Fruit fly (Drosophila melanogaster) whole organism, embryonic: ENCODE measurements around the gene bib.

Source experiments
- Aef1 ChIP-seq: fragments of 200-800 bp; sonication (Bioruptor generic); IDR thresholded peaks from 3 replicates; pipeline ENCODE4 v1.3.6; 2022; ENCODE audit warnings: missing biosample characterization, missing genetic modification characterization
- Atf6 ChIP-seq: fragments of 200-800 bp; sonication (Bioruptor generic); IDR thresholded peaks from 2 replicates; pipeline ENCODE4 v1.3.6; 2022; ENCODE audit warnings: missing biosample characterization, missing genetic modification characterization
- BEAF-32 ChIP-seq: fragments of 200-800 bp; sonication (Bioruptor generic); optimal IDR thresholded peaks from 3 replicates; lab custom pipeline; 2017; ENCODE audit warnings: missing biosample characterization, missing genetic modification characterization, mild to moderate bottlenecking, moderate library complexity, missing genetic modification reagents
- CG10147 ChIP-seq: fragments of 200-800 bp; sonication (Bioruptor generic); optimal IDR thresholded peaks from 2 replicates; lab custom pipeline; 2019; ENCODE audit warnings: missing biosample characterization, mild to moderate bottlenecking, missing genetic modification characterization, moderate library complexity
- CG11247 ChIP-seq: fragments of 200-800 bp; sonication (Bioruptor generic); IDR thresholded peaks from 2 replicates; pipeline ENCODE4 v1.3.6; 2022; ENCODE audit warnings: missing biosample characterization, missing genetic modification characterization
- CG11696 ChIP-seq: fragments of 200-800 bp; sonication (Bioruptor generic); IDR thresholded peaks from 2 replicates; pipeline ENCODE4 v1.3.6; 2022; ENCODE audit warnings: missing biosample characterization, missing genetic modification characterization
- CG1233 ChIP-seq: fragments of 200-800 bp; sonication (Bioruptor generic); optimal IDR thresholded peaks from 4 replicates; lab custom pipeline; 2018; ENCODE audit warnings: missing biosample characterization, mild to moderate bottlenecking, missing genetic modification characterization
- CG13287 ChIP-seq: fragments of 200-800 bp; sonication (Bioruptor generic); IDR thresholded peaks from 2 replicates; pipeline ENCODE4 v1.3.6; 2022; ENCODE audit warnings: missing biosample characterization, missing genetic modification characterization; ENCODE audit not compliant: partially characterized antibody
- CG13894 ChIP-seq: fragments of 200-800 bp; sonication (Bioruptor generic); optimal IDR thresholded peaks from 3 replicates; lab custom pipeline; 2018; ENCODE audit warnings: missing biosample characterization, mild to moderate bottlenecking, missing genetic modification characterization, moderate library complexity
- CG31224 ChIP-seq: fragments of 200-800 bp; sonication (Bioruptor generic); IDR thresholded peaks from 2 replicates; pipeline ENCODE4 v1.3.6; 2022; ENCODE audit warnings: missing biosample characterization, missing genetic modification characterization
- CG32767 ChIP-seq: fragments of 200-800 bp; sonication (Bioruptor generic); IDR thresholded peaks from 2 replicates; pipeline ENCODE4 v1.3.6; 2022; ENCODE audit warnings: missing biosample characterization, missing genetic modification characterization
- CG33557 ChIP-seq: fragments of 200-800 bp; sonication (Bioruptor generic); optimal IDR thresholded peaks from 2 replicates; lab custom pipeline; 2019; ENCODE audit warnings: missing biosample characterization, mild to moderate bottlenecking, missing genetic modification characterization, moderate library complexity
- CG4820 ChIP-seq: fragments of 200-800 bp; sonication (Bioruptor generic); optimal IDR thresholded peaks from 3 replicates; lab custom pipeline; 2016; ENCODE audit warnings: missing biosample characterization, missing genetic modification characterization
- CG5953 ChIP-seq: fragments of 200-800 bp; sonication (Bioruptor generic); IDR thresholded peaks from 2 replicates; pipeline ENCODE4 v1.3.6; 2022; ENCODE audit warnings: missing biosample characterization, missing genetic modification characterization
- CG6175 ChIP-seq: fragments of 200-800 bp; sonication (Bioruptor generic); IDR thresholded peaks from 3 replicates; pipeline ENCODE4 v1.3.6; 2022; ENCODE audit warnings: missing biosample characterization, missing genetic modification characterization
- CG6272 ChIP-seq: fragments of 200-800 bp; sonication (Bioruptor generic); IDR thresholded peaks from 2 replicates; pipeline ENCODE4 v1.3.6; 2022; ENCODE audit warnings: missing biosample characterization, missing genetic modification characterization
- CG7928 ChIP-seq: fragments of 200-800 bp; sonication (Bioruptor generic); optimal IDR thresholded peaks from 2 replicates; lab custom pipeline; 2017; ENCODE audit warnings: missing biosample characterization, mild to moderate bottlenecking, missing genetic modification characterization
- CoRest ChIP-seq: fragments of 200-800 bp; sonication (Bioruptor generic); optimal IDR thresholded peaks from 3 replicates; lab custom pipeline; 2018; ENCODE audit warnings: missing biosample characterization, mild to moderate bottlenecking, missing genetic modification characterization, moderate library complexity
- Dbx ChIP-seq: fragments of 200-800 bp; sonication (Bioruptor generic); IDR thresholded peaks from 3 replicates; pipeline ENCODE4 v1.3.6; 2022; ENCODE audit warnings: missing biosample characterization, missing genetic modification characterization
- Elba2 ChIP-seq: fragments of 200-800 bp; sonication (Bioruptor generic); optimal IDR thresholded peaks from 3 replicates; lab custom pipeline; 2016; ENCODE audit warnings: missing biosample characterization, missing genetic modification characterization
- HLH4C ChIP-seq: fragments of 200-800 bp; sonication (Bioruptor generic); IDR thresholded peaks from 3 replicates; pipeline ENCODE4 v1.3.6; 2022; ENCODE audit warnings: missing biosample characterization, missing genetic modification characterization; ENCODE audit not compliant: partially characterized antibody
- Meics ChIP-seq: fragments of 200-800 bp; sonication (Bioruptor generic); optimal IDR thresholded peaks from 2 replicates; lab custom pipeline; 2017; ENCODE audit warnings: missing biosample characterization, mild to moderate bottlenecking, missing genetic modification characterization
- Mrtf ChIP-seq: fragments of 200-800 bp; sonication (Bioruptor generic); IDR thresholded peaks from 3 replicates; pipeline ENCODE4 v1.3.6; 2022; ENCODE audit warnings: missing biosample characterization, missing genetic modification characterization
- NC2β ChIP-seq: fragments of 200-800 bp; sonication (Bioruptor generic); optimal IDR thresholded peaks from 2 replicates; lab custom pipeline; 2016; ENCODE audit warnings: missing biosample characterization, missing genetic modification characterization
- Oli ChIP-seq: fragments of 200-800 bp; sonication (Bioruptor generic); optimal IDR thresholded peaks from 2 replicates; lab custom pipeline; 2018; ENCODE audit warnings: missing biosample characterization, mild to moderate bottlenecking, missing genetic modification characterization, moderate library complexity
- Usf ChIP-seq: fragments of 200-800 bp; sonication (Bioruptor generic); optimal IDR thresholded peaks from 2 replicates; lab custom pipeline; 2017; ENCODE audit warnings: missing genotype, missing biosample characterization, missing genetic modification characterization
- Xbp1 ChIP-seq: fragments of 200-800 bp; sonication (Bioruptor generic); optimal IDR thresholded peaks from 3 replicates; lab custom pipeline; 2016; ENCODE audit warnings: missing biosample characterization, mild to moderate bottlenecking, missing genetic modification characterization
- ab ChIP-seq: fragments of 200-800 bp; sonication (Bioruptor generic); optimal IDR thresholded peaks from 2 replicates; lab custom pipeline; 2016; ENCODE audit warnings: missing biosample characterization, missing genetic modification characterization
- ac ChIP-seq: fragments of 200-800 bp; sonication (Bioruptor generic); optimal IDR thresholded peaks from 3 replicates; lab custom pipeline; 2017; ENCODE audit warnings: missing biosample characterization, mild to moderate bottlenecking, missing genetic modification characterization
- ash1 ChIP-seq: fragments of 200-800 bp; sonication (Bioruptor generic); optimal IDR thresholded peaks from 2 replicates; lab custom pipeline; 2018; ENCODE audit warnings: missing biosample characterization, mild to moderate bottlenecking, missing genetic modification characterization
- cas ChIP-seq: fragments of 200-800 bp; sonication (Bioruptor generic); IDR thresholded peaks from 2 replicates; pipeline ENCODE4 v1.3.6; 2022; ENCODE audit warnings: missing biosample characterization, missing genetic modification characterization
- cg ChIP-seq: fragments of 200-800 bp; sonication (Bioruptor generic); optimal IDR thresholded peaks from 3 replicates; lab custom pipeline; 2019; ENCODE audit warnings: missing biosample characterization, mild to moderate bottlenecking, missing genetic modification characterization, moderate library complexity
- chinmo ChIP-seq: fragments of 200-800 bp; sonication (Bioruptor generic); IDR thresholded peaks from 4 replicates; pipeline ENCODE4 v1.3.6; 2022; ENCODE audit warnings: missing biosample characterization, missing genetic modification characterization; ENCODE audit not compliant: partially characterized antibody
- corto ChIP-seq: fragments of 200-800 bp; sonication (Bioruptor generic); optimal IDR thresholded peaks from 2 replicates; lab custom pipeline; 2016; ENCODE audit warnings: missing biosample characterization, mild to moderate bottlenecking, missing genetic modification characterization, moderate library complexity
- crc ChIP-seq: fragments of 200-800 bp; sonication (Bioruptor generic); optimal IDR thresholded peaks from 2 replicates; lab custom pipeline; 2016; ENCODE audit warnings: missing biosample characterization, missing genetic modification characterization
- dati ChIP-seq: fragments of 200-800 bp; sonication (Bioruptor generic); IDR thresholded peaks from 2 replicates; pipeline ENCODE4 v1.3.6; 2022; ENCODE audit warnings: missing biosample characterization, missing genetic modification characterization
- ems ChIP-seq: fragments of 200-800 bp; sonication (Bioruptor generic); optimal IDR thresholded peaks from 3 replicates; lab custom pipeline; 2016; ENCODE audit warnings: missing biosample characterization, missing genetic modification characterization
- gcm2 ChIP-seq: fragments of 200-800 bp; sonication (Bioruptor generic); optimal IDR thresholded peaks from 2 replicates; lab custom pipeline; 2016; ENCODE audit warnings: missing biosample characterization, missing genetic modification characterization
- jigr1 ChIP-seq: fragments of 200-800 bp; sonication (Bioruptor generic); IDR thresholded peaks from 3 replicates; pipeline ENCODE4 v1.3.6; 2022; ENCODE audit warnings: missing biosample characterization, missing genetic modification characterization
- jumu ChIP-seq: fragments of 200-800 bp; sonication (Bioruptor generic); optimal IDR thresholded peaks from 3 replicates; lab custom pipeline; 2016; ENCODE audit warnings: missing biosample characterization, missing genetic modification characterization
- kni ChIP-seq: fragments of 200-800 bp; sonication (Bioruptor generic); optimal IDR thresholded peaks from 3 replicates; lab custom pipeline; 2017; ENCODE audit warnings: mild to moderate bottlenecking, missing biosample characterization, missing genetic modification reagents, missing genetic modification characterization
- lbe ChIP-seq: fragments of 200-800 bp; sonication (Bioruptor generic); optimal IDR thresholded peaks from 2 replicates; lab custom pipeline; 2016; ENCODE audit warnings: missing biosample characterization, mild to moderate bottlenecking, missing genetic modification characterization
- onecut ChIP-seq: fragments of 200-800 bp; sonication (Bioruptor generic); IDR thresholded peaks from 2 replicates; pipeline ENCODE4 v1.3.6; 2022; ENCODE audit warnings: missing biosample characterization, missing genetic modification characterization
- p53 ChIP-seq: fragments of 200-800 bp; sonication (Bioruptor generic); optimal IDR thresholded peaks from 2 replicates; lab custom pipeline; 2016; ENCODE audit warnings: missing biosample characterization, missing genetic modification characterization
- rib ChIP-seq: fragments of 200-800 bp; sonication (Bioruptor generic); IDR thresholded peaks from 2 replicates; pipeline ENCODE4 v1.3.6; 2022; ENCODE audit warnings: missing biosample characterization, missing genetic modification characterization
- run ChIP-seq: fragments of 200-800 bp; sonication (Bioruptor generic); optimal IDR thresholded peaks from 3 replicates; lab custom pipeline; 2018; ENCODE audit warnings: missing biosample characterization, mild to moderate bottlenecking, missing genetic modification characterization
- shn ChIP-seq: fragments of 200-800 bp; sonication (Bioruptor generic); optimal IDR thresholded peaks from 3 replicates; lab custom pipeline; 2016; ENCODE audit warnings: missing biosample characterization, missing genetic modification characterization
- so ChIP-seq: fragments of 200-800 bp; sonication (Bioruptor generic); IDR thresholded peaks from 3 replicates; pipeline ENCODE4 v1.3.6; 2022; ENCODE audit warnings: missing biosample characterization, missing genetic modification characterization
- toy ChIP-seq: fragments of 200-800 bp; sonication (Bioruptor generic); IDR thresholded peaks from 2 replicates; pipeline ENCODE4 v1.3.6; 2022; ENCODE audit warnings: missing biosample characterization, missing genetic modification characterization
- ttk ChIP-seq: fragments of 200-800 bp; sonication (Bioruptor generic); IDR thresholded peaks from 2 replicates; pipeline ENCODE4 v2.1.2; 2022; ENCODE audit warnings: missing biosample characterization, missing genetic modification characterization
- unc-4 ChIP-seq: fragments of 200-800 bp; sonication (Bioruptor generic); IDR thresholded peaks from 2 replicates; pipeline ENCODE4 v1.3.6; 2022; ENCODE audit warnings: missing biosample characterization, missing genetic modification characterization; ENCODE audit not compliant: partially characterized antibody
- wdn ChIP-seq: fragments of 200-800 bp; sonication (Bioruptor generic); IDR thresholded peaks from 2 replicates; pipeline ENCODE4 v1.3.6; 2022; ENCODE audit warnings: missing biosample characterization, missing genetic modification characterization

bib gene

DNA sequence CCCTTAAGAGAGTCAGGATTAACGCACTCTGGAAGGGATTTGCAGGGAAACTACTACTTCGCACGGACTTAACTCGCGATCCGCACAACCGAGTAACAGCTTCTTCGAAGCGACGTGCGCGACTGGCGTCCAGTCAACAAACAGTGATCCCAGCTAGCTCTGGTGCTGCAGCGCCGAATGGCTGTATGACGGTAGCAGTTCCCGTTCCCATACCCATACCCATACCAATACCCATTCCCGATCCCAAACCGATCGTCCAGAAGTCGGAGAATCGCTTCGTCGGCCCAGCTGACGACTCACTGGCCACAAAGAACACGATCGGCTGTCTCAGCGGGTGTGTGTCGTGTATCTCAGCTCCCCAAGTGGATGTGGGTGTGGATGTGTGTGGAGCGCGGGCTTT lies 37.2 kb upstream of the bib start, which contains the start of gene CG5853 (continued):
- TF ChIP-seq Elba2 (GFP tag; lab: Kevin White, UChicago) (no peak), toy (no peak), CoRest (no peak), cas (GFP tag; lab: Robert Waterston, UW) (no peak), rib (GFP tag; lab: Robert Waterston, UW) (0 out of 2 replicates have a peak, but pooled peaks have one; percentile 45), CG33557 (GFP tag; lab: Kevin White, UChicago) (no peak), jigr1 (GFP tag; lab: Robert Waterston, UW) (no peak), Mrtf (GFP tag; lab: Robert Waterston, UW) (0 out of 3 replicates have a peak, but pooled peaks have one; percentile 11), lbe (GFP tag; lab: Kevin White, UChicago) (peak; percentile 49), so (GFP tag; lab: Robert Waterston, UW) (peak; percentile 19; the same call in 1 of the 3 replicates), cg (GFP tag; lab: Kevin White, UChicago) (peak; percentile 39), ash1 (peak; percentile 52), gcm2 (no peak), CG11247 (GFP tag; lab: Robert Waterston, UW) (0 out of 2 replicates have a peak, but pooled peaks have one; percentile 40), kni (GFP tag; lab: Kevin White, UChicago) (peak; percentile 67), ab (no peak), Aef1 (GFP tag; lab: Robert Waterston, UW) (no peak), CG5953 (GFP tag; lab: Robert Waterston, UW) (peak; percentile 37; the same call in 1 of the 2 replicates), chinmo (peak; percentile 87; the same call in 3 of the 4 replicates), CG32767 (GFP tag; lab: Robert Waterston, UW) (no peak), CG1233 (GFP tag; lab: Kevin White, UChicago) (no peak), NC2β (no peak), HLH4C (GFP tag; lab: Robert Waterston, UW) (no peak), jumu (no peak), CG6272 (GFP tag; lab: Robert Waterston, UW) (no peak), CG6175 (GFP tag; lab: Robert Waterston, UW) (peak; percentile 53; the same call in 1 of the 3 replicates), onecut (GFP tag; lab: Robert Waterston, UW) (no peak), BEAF-32 (GFP tag; lab: Kevin White, UChicago) (no peak), CG11696 (no peak), ems (no peak), run (tag; lab: Kevin White, UChicago) (no peak), CG13287 (GFP tag; lab: Robert Waterston, UW) (peak; percentile 12; the same call in 1 of the 2 replicates), Atf6 (peak; percentile 28; the same call in 1 of the 2 replicates), Meics (GFP tag; lab: Kevin White, UChicago) (no peak)

DNA sequence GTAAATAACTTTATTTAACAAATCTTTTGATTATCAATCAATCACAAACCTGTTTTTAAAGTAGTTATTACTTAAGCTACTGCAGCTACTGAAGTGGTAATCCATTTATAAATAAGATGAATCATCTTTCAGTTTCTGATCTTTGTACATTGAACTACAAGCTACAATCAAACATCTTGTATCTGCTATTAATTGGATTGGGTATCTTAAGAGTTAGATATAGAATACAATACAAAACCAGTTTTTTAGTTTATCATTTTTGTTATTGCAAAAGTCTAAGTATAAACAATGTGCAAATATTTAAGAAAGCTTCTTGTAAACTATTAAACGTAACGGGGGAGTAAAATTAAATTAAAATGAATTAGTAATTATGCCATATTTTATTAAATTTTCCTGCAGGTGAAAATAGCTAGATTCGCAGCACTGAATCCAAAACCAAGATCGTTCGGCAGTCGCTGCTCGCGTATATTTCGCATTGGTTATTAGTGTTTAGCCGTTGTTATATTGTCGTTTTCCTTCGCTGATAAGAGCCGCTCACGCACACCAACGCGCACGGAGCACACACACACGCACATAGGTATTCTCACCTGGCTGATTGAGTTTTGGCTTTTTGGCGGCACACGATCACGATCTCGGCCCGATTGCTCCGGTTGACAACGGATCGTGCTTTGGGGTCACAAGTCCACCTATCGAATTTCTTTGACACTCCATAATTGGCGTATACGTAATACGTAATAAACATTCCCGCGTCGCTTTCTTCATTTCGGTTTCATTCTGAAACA lies 36.5 kb upstream of the bib start:
- TF ChIP-seq crc (GFP tag; lab: Kevin White, UChicago) (no peak), Usf (GFP tag; lab: Kevin White, UChicago) (no peak), ac (GFP tag; lab: Kevin White, UChicago) (no peak), p53 (no peak), dati (GFP tag; lab: Robert Waterston, UW) (no peak), shn (GFP tag; lab: Kevin White, UChicago) (no peak), unc-4 (no peak), CG7928 (GFP tag; lab: Kevin White, UChicago) (no peak), CG10147 (no peak), Xbp1 (GFP tag; lab: Kevin White, UChicago) (no peak), Oli (tag; lab: Kevin White, UChicago) (no peak), CG13894 (peak; percentile 52), Dbx (GFP tag; lab: Robert Waterston, UW) (no peak), CG4820 (GFP tag; lab: Kevin White, UChicago) (no peak), corto (GFP tag; lab: Kevin White, UChicago) (peak; percentile 67), wdn (no peak), CG31224 (GFP tag; lab: Robert Waterston, UW) (no peak), ttk (no peak)
